Fruit fly (Drosophila melanogaster): ENCODE data around the gene CycJ.

The CycJ gene

dm6 chr3L:3515280-3516020 is 49.2 kb downstream of the CycJ start, which contains the start of gene Eip63E (continued):
- TF ChIP-seq ara (GFP tag; IDR thresholded peaks at IDR 0.05) (no peak), hkb (optimal IDR thresholded peaks at IDR 0.05) (peak; percentile 38), hkb (GFP tag; IDR thresholded peaks at IDR 0.05) (peak; percentile 39), Atf-2 (GFP tag; optimal IDR thresholded peaks at IDR 0.05) (no peak), dimm (GFP tag; IDR thresholded peaks at IDR 0.05) (no peak), Sin3A (optimal IDR thresholded peaks at IDR 0.05) (peak; percentile 63), Hey (tag; optimal IDR thresholded peaks at IDR 0.05) (no peak), Eip74EF (GFP tag; optimal IDR thresholded peaks at IDR 0.05) (no peak), CG17361 (GFP tag; IDR thresholded peaks at IDR 0.05) (peak; percentile 50; the same call in 2 of the 3 replicates), Gug (GFP tag; IDR thresholded peaks at IDR 0.05) (no peak), ATbp (GFP tag; optimal IDR thresholded peaks at IDR 0.05) (no peak), nerfin-1 (tag; optimal IDR thresholded peaks at IDR 0.05) (peak; percentile 50), CHES-1-like (GFP tag; optimal IDR thresholded peaks at IDR 0.05) (no peak), CG33213 (GFP tag; optimal IDR thresholded peaks at IDR 0.05) (peak; percentile 15), CG8359 (GFP tag; optimal IDR thresholded peaks at IDR 0.05; ENCODE audit: borderline replicate concordance) (peak; percentile 39), vfl (GFP tag; optimal IDR thresholded peaks at IDR 0.05) (no peak), ken (GFP tag; IDR thresholded peaks at IDR 0.05) (no peak), CG1603 (tag; optimal IDR thresholded peaks at IDR 0.05) (peak; percentile 37), CG17829 (tag; optimal IDR thresholded peaks at IDR 0.05) (peak; percentile 55), Lhr (GFP tag; optimal IDR thresholded peaks at IDR 0.05) (peak; percentile 71), da (GFP tag; optimal IDR thresholded peaks at IDR 0.05) (no peak), Deaf1 (tag; optimal IDR thresholded peaks at IDR 0.05) (no peak), z (GFP tag; IDR thresholded peaks at IDR 0.05) (no peak), CG11398 (GFP tag; optimal IDR thresholded peaks at IDR 0.05) (no peak), Med (GFP tag) (peak; percentile 81), Ets97D (GFP tag; optimal IDR thresholded peaks at IDR 0.05) (peak; percentile 46), CG12659 (GFP tag; optimal IDR thresholded peaks at IDR 0.05) (peak; percentile 76), Usf (GFP tag; optimal IDR thresholded peaks at IDR 0.05) (no peak), chm (GFP tag; IDR thresholded peaks at IDR 0.05) (peak; percentile 80), HmgD (GFP tag; optimal IDR thresholded peaks at IDR 0.05) (no peak), CG7357 (GFP tag; IDR thresholded peaks at IDR 0.05) (no peak), CG32767 (GFP tag; IDR thresholded peaks at IDR 0.05) (no peak), CoRest (tag; optimal IDR thresholded peaks at IDR 0.05) (peak; percentile 23), CG16815 (GFP tag; optimal IDR thresholded peaks at IDR 0.05) (no peak), pfk (GFP tag; optimal IDR thresholded peaks at IDR 0.05) (no peak), gro (GFP tag; optimal IDR thresholded peaks at IDR 0.05) (no peak), Bteb2 (GFP tag; optimal IDR thresholded peaks at IDR 0.05) (no peak), Neu2 (GFP tag; optimal IDR thresholded peaks at IDR 0.05; ENCODE audit: borderline replicate concordance) (no peak), CG1024 (GFP tag; IDR thresholded peaks at IDR 0.05) (no peak), sens-2 (GFP tag; IDR thresholded peaks at IDR 0.05) (no peak), inv (GFP tag; IDR thresholded peaks at IDR 0.05; ENCODE audit: partially characterized antibody) (peak; percentile 26; the same call in 1 of the 2 replicates), CrebB (tag; optimal IDR thresholded peaks at IDR 0.05) (peak; percentile 1), Oaz (GFP tag; IDR thresholded peaks at IDR 0.05) (no peak), CG13775 (GFP tag; optimal IDR thresholded peaks at IDR 0.05) (no peak), nmo (GFP tag; optimal IDR thresholded peaks at IDR 0.05) (peak; percentile 43), CG9215 (GFP tag; IDR thresholded peaks at IDR 0.05) (no peak), CG13123 (GFP tag; optimal IDR thresholded peaks at IDR 0.05) (no peak), CG17568 (GFP tag; optimal IDR thresholded peaks at IDR 0.05) (peak; percentile 45), CG11696 (GFP tag; IDR thresholded peaks at IDR 0.05) (no peak), Ssrp (tag; optimal IDR thresholded peaks at IDR 0.05) (no peak), nom (GFP tag; optimal IDR thresholded peaks at IDR 0.05) (peak; percentile 72)
